Worm (Caenorhabditis elegans) whole organism, young adult: ENCODE results near the gene scl-13.

ENCODE experiments used
- T07F8.4 ChIP-seq: sonication (generic microtip); optimal IDR thresholded peaks from 2 replicates; lab custom pipeline; 2016; ENCODE audit warnings: mild to moderate bottlenecking, missing genetic modification characterization, moderate library complexity, missing compliant biosample characterization
- aptf-2 ChIP-seq: fragments of 200-800 bp; sonication (Bioruptor generic); conservative IDR thresholded peaks from 2 replicates; pipeline ENCODE4 v1.3.6; 2022; ENCODE audit warnings: missing genetic modification reagents, missing genetic modification characterization, missing compliant biosample characterization
- let-607 ChIP-seq, 2 experiments: fragments of 200-800 bp in 1 of 2; sonication (Bioruptor generic) in 1 of 2; sonication (generic microtip) in 1 of 2; optimal IDR thresholded peaks; 2 replicates each; lab custom pipeline; 2016 to 2018; ENCODE audit warnings: mild to moderate bottlenecking in 2 of 2, missing compliant biosample characterization in 2 of 2, missing genetic modification characterization in 2 of 2, moderate library complexity in 2 of 2, missing genotype in 1 of 2
- lin-54 ChIP-seq: fragments of 200-800 bp; sonication (Bioruptor generic); optimal IDR thresholded peaks from 2 replicates; lab custom pipeline; 2018; ENCODE audit warnings: mild to moderate bottlenecking, missing genetic modification characterization, missing compliant biosample characterization
- madf-3 ChIP-seq: fragments of 200-800 bp; sonication (Bioruptor generic); IDR thresholded peaks from 2 replicates; pipeline ENCODE4 v1.3.6; 2022; ENCODE audit warnings: missing genetic modification reagents, missing genetic modification characterization, missing compliant biosample characterization
- mcd-1 ChIP-seq: fragments of 200-800 bp; sonication (Bioruptor generic); IDR thresholded peaks from 2 replicates; pipeline ENCODE4 v1.3.6; 2022; ENCODE audit warnings: missing genetic modification reagents, missing genetic modification characterization, missing compliant biosample characterization
- nhr-27 ChIP-seq: fragments of 200-800 bp; sonication (Bioruptor generic); optimal IDR thresholded peaks from 2 replicates; lab custom pipeline; 2018; ENCODE audit warnings: mild to moderate bottlenecking, missing genetic modification characterization, moderate library complexity, missing compliant biosample characterization
- pha-4 ChIP-seq: fragments of 150-350 bp; sonication (generic microtip); optimal IDR thresholded peaks from 2 replicates; lab custom pipeline; 2014; ENCODE audit warnings: missing biosample characterization, missing genetic modification reagents, missing genetic modification characterization
- sea-2 ChIP-seq: fragments of 200-800 bp; sonication (Bioruptor generic); IDR thresholded peaks from 2 replicates; pipeline ENCODE4 v1.3.6; 2022; ENCODE audit warnings: missing genetic modification characterization, missing compliant biosample characterization
- sptf-2 ChIP-seq: fragments of 200-800 bp; sonication (Bioruptor generic); optimal IDR thresholded peaks from 2 replicates; lab custom pipeline; 2018; ENCODE audit warnings: mild to moderate bottlenecking, missing genetic modification characterization, missing compliant biosample characterization
- unc-62 ChIP-seq: fragments of 150-350 bp; optimal IDR thresholded peaks from 2 replicates; lab custom pipeline; 2014; ENCODE audit warnings: missing biosample characterization, missing genetic modification reagents, missing genetic modification characterization
- zfh-2 ChIP-seq: fragments of 200-800 bp; sonication (Bioruptor generic); conservative IDR thresholded peaks from 2 replicates; pipeline ENCODE4 v1.3.6; 2022; ENCODE audit warnings: missing genetic modification reagents, missing genetic modification characterization, missing compliant biosample characterization
- ztf-25 ChIP-seq: fragments of 200-800 bp; sonication (Bioruptor generic); IDR thresholded peaks from 2 replicates; pipeline ENCODE4 v1.3.6; 2022; ENCODE audit warnings: missing genetic modification reagents, missing genetic modification characterization, missing compliant biosample characterization

DNA sequence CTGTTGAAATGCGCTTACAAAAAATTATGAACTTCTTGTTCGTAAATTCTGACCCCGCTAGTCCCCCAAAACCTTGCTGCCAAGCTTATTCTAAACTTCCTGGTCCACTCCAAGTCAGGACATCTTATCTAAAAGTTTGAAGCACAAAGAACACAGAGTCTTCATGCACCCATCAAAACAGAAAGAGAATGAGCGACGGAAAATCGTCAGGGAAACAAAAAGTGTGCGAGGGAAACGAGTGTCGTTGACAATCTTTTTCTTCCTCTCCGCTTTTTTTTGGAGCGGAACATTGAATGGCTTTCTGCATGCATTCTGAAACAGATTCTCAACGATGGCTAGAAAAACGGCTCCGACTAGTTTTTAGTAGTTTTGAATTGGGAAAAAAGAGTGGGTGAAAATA lies 13.7 kb upstream of the scl-13 start:
- TF ChIP-seq T07F8.4 (tag; lab: Kevin White, UChicago) (no peak), nhr-27 (no peak), madf-3 (GFP tag; lab: Robert Waterston, UW) (no peak), aptf-2 (no peak), ztf-25 (GFP tag; lab: Robert Waterston, UW) (no peak), zfh-2 (GFP tag; lab: Robert Waterston, UW) (no peak), sea-2 (GFP tag; lab: Robert Waterston, UW) (no peak), lin-54 (GFP tag; lab: Kevin White, UChicago) (no peak), sptf-2 (no peak), pha-4 (tag; lab: Kevin White, UChicago) (no peak), let-607 (tag; optimal IDR thresholded peaks at IDR 0.05; lab: Kevin White, UChicago) (no peak), mcd-1 (GFP tag; lab: Robert Waterston, UW) (no peak), unc-62 (no peak)
